Worm (Caenorhabditis elegans) whole organism, early embryonic: ENCODE data around the gene sec-24.1.

Source experiments
- aly-1 ChIP-seq: sonication (generic microtip); optimal IDR thresholded peaks from 2 replicates; lab custom pipeline; 2016; ENCODE audit warnings: missing genetic modification characterization, missing compliant biosample characterization
- ama-1 ChIP-seq: fragments of 150-350 bp; optimal IDR thresholded peaks from 2 replicates; lab custom pipeline; 2014
- hmbx-1 ChIP-seq: sonication (generic microtip); optimal IDR thresholded peaks from 2 replicates; lab custom pipeline; 2016; ENCODE audit warnings: mild to moderate bottlenecking, missing genetic modification characterization, missing compliant biosample characterization
- hmg-4 ChIP-seq: fragments of 200-800 bp; sonication (Bioruptor generic); optimal IDR thresholded peaks from 2 replicates; lab custom pipeline; 2018; ENCODE audit warnings: mild to moderate bottlenecking, missing genetic modification characterization, missing compliant biosample characterization
- hnd-1 ChIP-seq: sonication (generic microtip); optimal IDR thresholded peaks from 2 replicates; lab custom pipeline; 2016; ENCODE audit warnings: missing genetic modification characterization, missing compliant biosample characterization
- pes-1 ChIP-seq: fragments of 200-800 bp; sonication (Bioruptor generic); IDR thresholded peaks from 2 replicates; pipeline ENCODE4 v1.3.6; 2022; ENCODE audit warnings: missing genetic modification reagents, missing genetic modification characterization, missing compliant biosample characterization
- tbx-11 ChIP-seq: fragments of 200-800 bp; sonication (Bioruptor generic); IDR thresholded peaks from 2 replicates; pipeline ENCODE4 v1.3.6; 2022; ENCODE audit warnings: missing genetic modification characterization, missing compliant biosample characterization
- tbx-37 ChIP-seq: fragments of 200-800 bp; sonication (Bioruptor generic); conservative IDR thresholded peaks from 2 replicates; pipeline ENCODE4 v1.3.6; 2022; ENCODE audit warnings: missing genetic modification reagents, missing genetic modification characterization, missing compliant biosample characterization

- TF ChIP-seq ama-1: no peak
- TF ChIP-seq hmbx-1 (tag; lab: Kevin White, UChicago): no peak
- TF ChIP-seq hnd-1 (tag; lab: Kevin White, UChicago): no peak
- TF ChIP-seq tbx-11: no peak
- no peak for TF ChIP-seq aly-1 (tag; lab: Kevin White, UChicago)
- no peak for TF ChIP-seq tbx-37 (GFP tag; lab: Robert Waterston, UW)
- no peak for TF ChIP-seq hmg-4 (GFP tag; lab: Kevin White, UChicago)
- TF ChIP-seq pes-1 (GFP tag; lab: Robert Waterston, UW): no peak
These were observed 8.3 kb upstream of the sec-24.1 start for ce11 chrIV:11574331-11574730.
